Worm (Caenorhabditis elegans): ENCODE measurements around the gene srg-40.

DNA sequence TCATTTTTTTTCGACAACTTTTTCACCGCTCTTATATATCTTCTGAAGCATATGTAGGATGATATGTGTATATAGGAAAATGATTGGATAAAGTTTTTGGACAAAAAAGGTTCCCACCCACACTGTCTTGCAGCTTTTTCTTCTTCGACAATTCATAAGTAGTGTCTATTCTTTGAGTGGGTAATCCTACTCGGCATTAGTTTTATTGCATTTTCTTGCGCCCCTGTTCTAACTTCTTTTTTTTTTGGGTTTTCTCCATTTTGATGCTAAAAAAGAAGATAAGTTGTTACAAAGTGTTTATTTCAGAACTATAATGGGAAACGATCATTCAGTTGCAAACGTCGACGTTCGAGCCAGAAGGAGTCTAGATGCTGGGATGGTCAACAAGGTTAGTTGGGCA is 30.1 kb downstream of the srg-40 start, which contains the start of gene glb-3:
- TF ChIP-seq nhr-76 (tag; optimal IDR thresholded peaks at IDR 0.05) (no peak), unc-62 (GFP tag; optimal IDR thresholded peaks at IDR 0.05) (no peak), ces-1 (GFP tag; optimal IDR thresholded peaks at IDR 0.05) (no peak), nhr-237 (tag; optimal IDR thresholded peaks at IDR 0.05) (no peak), blmp-1 (tag; optimal IDR thresholded peaks at IDR 0.05) (no peak), nhr-2 (tag; optimal IDR thresholded peaks at IDR 0.05) (no peak), snpc-4 (tag; optimal IDR thresholded peaks at IDR 0.05) (no peak)
